Fruit fly (Drosophila melanogaster): ENCODE data around the gene CG13898.

- TF ChIP-seq CG8478 (optimal IDR thresholded peaks at IDR 0.05) (no peak), pan (optimal IDR thresholded peaks at IDR 0.05) (no peak), usp (GFP tag; optimal IDR thresholded peaks at IDR 0.05) (no peak), Dll (optimal IDR thresholded peaks at IDR 0.05) (no peak)
These were observed 22.0 kb downstream of the CG13898 start for dm6 chr3L:781702-782314.

Measured in whole organism.